Worm (Caenorhabditis elegans): ENCODE data around the gene F44E2.7.

F44E2.7 gene

ce11 chrIII:8888956-8889355, 40.7 kb upstream of the F44E2.7 start, which contains the start of gene ZK637.14:
Gene ZK637.14 (minus strand): TSS chrIII:8889156.
- TF ChIP-seq ztf-1 (GFP tag; conservative IDR thresholded peaks at IDR 0.05) (no peak), egl-27 (tag; optimal IDR thresholded peaks at IDR 0.05) (no peak), sma-9 (GFP tag; optimal IDR thresholded peaks at IDR 0.05) (peak; percentile 15), sma-9 (tag; optimal IDR thresholded peaks at IDR 0.05) (no peak), fos-1 (tag; optimal IDR thresholded peaks at IDR 0.05) (peak; percentile 95), ztf-11 (tag; optimal IDR thresholded peaks at IDR 0.05) (no peak), unc-55 (GFP tag; optimal IDR thresholded peaks at IDR 0.05) (peak; percentile 61), nhr-6 (tag; optimal IDR thresholded peaks at IDR 0.05) (peak; percentile 9), unc-39 (tag; optimal IDR thresholded peaks at IDR 0.05) (no peak), C34F6.9 (tag; optimal IDR thresholded peaks at IDR 0.05) (peak; percentile 93), nhr-237 (tag; optimal IDR thresholded peaks at IDR 0.05) (no peak), mab-5 (tag; optimal IDR thresholded peaks at IDR 0.05) (no peak), sma-3 (GFP tag; optimal IDR thresholded peaks at IDR 0.05) (peak; percentile 16), aly-2 (tag; optimal IDR thresholded peaks at IDR 0.05) (no peak), nhr-129 (tag; optimal IDR thresholded peaks at IDR 0.05) (peak; percentile 71), alr-1 (tag; optimal IDR thresholded peaks at IDR 0.05) (no peak), ama-1 (optimal IDR thresholded peaks at IDR 0.05) (peak; percentile 2), nhr-23 (tag; optimal IDR thresholded peaks at IDR 0.05) (no peak), ceh-16 (tag; optimal IDR thresholded peaks at IDR 0.05) (no peak), nhr-10 (tag; optimal IDR thresholded peaks at IDR 0.05) (no peak), sem-4 (tag; optimal IDR thresholded peaks at IDR 0.05) (no peak), ztf-4 (tag; optimal IDR thresholded peaks at IDR 0.05) (no peak), lin-11 (tag; optimal IDR thresholded peaks at IDR 0.05) (peak; percentile 39), nhr-77 (tag; optimal IDR thresholded peaks at IDR 0.05) (no peak), ZK546.5 (tag; optimal IDR thresholded peaks at IDR 0.05) (no peak), elt-3 (tag; optimal IDR thresholded peaks at IDR 0.05) (no peak), peb-1 (tag; optimal IDR thresholded peaks at IDR 0.05) (no peak), nhr-25 (tag; optimal IDR thresholded peaks at IDR 0.05) (peak; percentile 3), zag-1 (tag; optimal IDR thresholded peaks at IDR 0.05) (no peak), skn-1 (tag; optimal IDR thresholded peaks at IDR 0.05) (peak; percentile 73), nhr-21 (tag; optimal IDR thresholded peaks at IDR 0.05) (peak; percentile 23), mdl-1 (tag; optimal IDR thresholded peaks at IDR 0.05) (no peak), Y55F3AM.14 (GFP tag; optimal IDR thresholded peaks at IDR 0.05) (no peak), elt-1 (tag; optimal IDR thresholded peaks at IDR 0.05) (no peak), crh-2 (tag; optimal IDR thresholded peaks at IDR 0.05) (peak; percentile 89), blmp-1 (tag; optimal IDR thresholded peaks at IDR 0.05; ENCODE audit: insufficient read depth) (no peak), mbf-1 (tag; optimal IDR thresholded peaks at IDR 0.05) (no peak), lsy-2 (tag; optimal IDR thresholded peaks at IDR 0.05) (peak; percentile 45 to 76), nhr-12 (tag; optimal IDR thresholded peaks at IDR 0.05) (no peak), lin-13 (GFP tag; optimal IDR thresholded peaks at IDR 0.05) (no peak), R02D3.7 (tag; optimal IDR thresholded peaks at IDR 0.05) (no peak), unc-62 (GFP tag; optimal IDR thresholded peaks at IDR 0.05) (no peak), gmeb-1 (tag; optimal IDR thresholded peaks at IDR 0.05) (peak; percentile 49), snpc-4 (tag; optimal IDR thresholded peaks at IDR 0.05) (no peak), F13H6.1 (tag; optimal IDR thresholded peaks at IDR 0.05) (no peak), dmd-4 (tag; optimal IDR thresholded peaks at IDR 0.05) (no peak), ceh-82 (tag; optimal IDR thresholded peaks at IDR 0.05) (no peak), nhr-11 (tag; optimal IDR thresholded peaks at IDR 0.05) (no peak), lin-39 (tag; optimal IDR thresholded peaks at IDR 0.05) (no peak)

Measured in whole organism, L2 larva.